Fruit fly (Drosophila melanogaster) whole organism, pupa: Measurements from ENCODE around the gene obst-H.

Source experiments
- CG10348 ChIP-seq: fragments of 200-800 bp; sonication (Bioruptor generic); IDR thresholded peaks from 2 replicates; pipeline ENCODE4 v1.3.6; 2022; ENCODE audit warnings: missing biosample characterization, missing genetic modification characterization
- CG12605 ChIP-seq: fragments of 200-800 bp; sonication (Bioruptor generic); IDR thresholded peaks from 2 replicates; pipeline ENCODE4 v1.3.6; 2022; ENCODE audit warnings: missing biosample characterization, missing genetic modification characterization
- CG13204 ChIP-seq: fragments of 200-800 bp; sonication (Bioruptor generic); optimal IDR thresholded peaks from 2 replicates; lab custom pipeline; 2018; ENCODE audit warnings: missing biosample characterization, mild to moderate bottlenecking, missing genetic modification characterization, moderate library complexity
- CG14655 ChIP-seq: fragments of 200-800 bp; sonication (Bioruptor generic); optimal IDR thresholded peaks from 3 replicates; lab custom pipeline; 2017; ENCODE audit warnings: mild to moderate bottlenecking, missing biosample characterization, missing genetic modification reagents, missing genetic modification characterization
- CG15710 ChIP-seq: fragments of 200-800 bp; sonication (Bioruptor generic); optimal IDR thresholded peaks from 2 replicates; lab custom pipeline; 2018; ENCODE audit warnings: missing biosample characterization, mild to moderate bottlenecking, missing genetic modification characterization, moderate library complexity
- CG17806 ChIP-seq: fragments of 200-800 bp; sonication (Bioruptor generic); optimal IDR thresholded peaks from 2 replicates; lab custom pipeline; 2018; ENCODE audit warnings: missing biosample characterization, mild to moderate bottlenecking, missing genetic modification characterization, moderate library complexity
- CG32121 ChIP-seq: fragments of 200-800 bp; sonication (Bioruptor generic); IDR thresholded peaks from 2 replicates; pipeline ENCODE4 v1.3.6; 2022; ENCODE audit warnings: missing biosample characterization, missing genetic modification characterization
- CG34367 ChIP-seq: fragments of 200-800 bp; sonication (Bioruptor generic); optimal IDR thresholded peaks from 2 replicates; lab custom pipeline; 2018; ENCODE audit warnings: missing biosample characterization, mild to moderate bottlenecking, missing genetic modification characterization
- CG4496 ChIP-seq: fragments of 200-800 bp; sonication (Bioruptor generic); IDR thresholded peaks from 3 replicates; pipeline ENCODE4 v1.3.6; 2022; ENCODE audit warnings: missing biosample characterization, missing genetic modification characterization
- CG8159 ChIP-seq: fragments of 200-800 bp; sonication (Bioruptor generic); optimal IDR thresholded peaks from 3 replicates; lab custom pipeline; 2018; ENCODE audit warnings: missing biosample characterization, mild to moderate bottlenecking, missing genetic modification characterization, moderate library complexity
- CG8301 ChIP-seq: fragments of 200-800 bp; sonication (Bioruptor generic); optimal IDR thresholded peaks from 2 replicates; lab custom pipeline; 2018; ENCODE audit warnings: missing biosample characterization, mild to moderate bottlenecking, missing genetic modification characterization
- CG9948 ChIP-seq: fragments of 200-800 bp; sonication (Bioruptor generic); optimal IDR thresholded peaks from 2 replicates; lab custom pipeline; 2018; ENCODE audit warnings: missing biosample characterization, mild to moderate bottlenecking, missing genetic modification characterization, moderate library complexity
- D1 ChIP-seq: fragments of 200-800 bp; sonication (Bioruptor generic); optimal IDR thresholded peaks from 2 replicates; lab custom pipeline; 2018; ENCODE audit warnings: missing biosample characterization, mild to moderate bottlenecking, missing genetic modification characterization, moderate library complexity
- EcR ChIP-seq: fragments of 200-800 bp; sonication (Bioruptor generic); optimal IDR thresholded peaks from 3 replicates; lab custom pipeline; 2019; ENCODE audit warnings: missing biosample characterization, missing genetic modification characterization, mild to moderate bottlenecking, moderate library complexity, missing genetic modification reagents
- Ets98B ChIP-seq: fragments of 200-800 bp; sonication (Bioruptor generic); IDR thresholded peaks from 2 replicates; pipeline ENCODE4 v1.3.6; 2022; ENCODE audit warnings: missing biosample characterization, missing genetic modification characterization
- Pif1A ChIP-seq: fragments of 200-800 bp; sonication (Bioruptor generic); optimal IDR thresholded peaks from 3 replicates; lab custom pipeline; 2016; ENCODE audit warnings: missing biosample characterization, missing genetic modification characterization
- Pif1B ChIP-seq: fragments of 200-800 bp; sonication (Bioruptor generic); optimal IDR thresholded peaks from 3 replicates; lab custom pipeline; 2016; ENCODE audit warnings: missing biosample characterization, missing genetic modification characterization
- Snoo ChIP-seq: fragments of 200-800 bp; sonication (Bioruptor generic); optimal IDR thresholded peaks from 3 replicates; lab custom pipeline; 2017; ENCODE audit warnings: missing biosample characterization, mild to moderate bottlenecking, missing genetic modification characterization, inconsistent platforms
- fd96Ca ChIP-seq: fragments of 200-800 bp; sonication (Bioruptor generic); IDR thresholded peaks from 3 replicates; pipeline ENCODE4 v1.3.6; 2022; ENCODE audit warnings: missing biosample characterization, missing genetic modification characterization
- gl ChIP-seq: fragments of 200-800 bp; sonication (Bioruptor generic); optimal IDR thresholded peaks from 2 replicates; lab custom pipeline; 2018; ENCODE audit warnings: missing biosample characterization, mild to moderate bottlenecking, missing genetic modification characterization
- rn ChIP-seq: fragments of 200-800 bp; sonication (Bioruptor generic); IDR thresholded peaks from 2 replicates; pipeline ENCODE4 v1.3.6; 2022; ENCODE audit warnings: missing biosample characterization, missing genetic modification characterization

The obst-H gene

dm6 chr3L:15531423-15532325, 2.6 kb upstream of the obst-H start, which contains the start of gene CG43248:
CG43248 (minus strand) TSS chr3L:15531473.
- TF ChIP-seq CG14655 (GFP tag; lab: Kevin White, UChicago) (no peak), EcR (GFP tag; lab: Kevin White, UChicago) (no peak), rn (GFP tag; lab: Robert Waterston, UW) (no peak), CG13204 (GFP tag; lab: Kevin White, UChicago) (no peak), Pif1B (no peak), Pif1A (GFP tag; lab: Kevin White, UChicago) (no peak), CG34367 (tag; lab: Kevin White, UChicago) (no peak), CG9948 (tag; lab: Kevin White, UChicago) (no peak), Snoo (tag; lab: Kevin White, UChicago) (no peak)

dm6 chr3L:15530638-15531225, 1.7 kb upstream of the obst-H start:
- TF ChIP-seq gl (tag; lab: Kevin White, UChicago) (peak; percentile 30), EcR (GFP tag; lab: Kevin White, UChicago) (peak; percentile 23), fd96Ca (no peak), CG14655 (GFP tag; lab: Kevin White, UChicago) (no peak)

DNA sequence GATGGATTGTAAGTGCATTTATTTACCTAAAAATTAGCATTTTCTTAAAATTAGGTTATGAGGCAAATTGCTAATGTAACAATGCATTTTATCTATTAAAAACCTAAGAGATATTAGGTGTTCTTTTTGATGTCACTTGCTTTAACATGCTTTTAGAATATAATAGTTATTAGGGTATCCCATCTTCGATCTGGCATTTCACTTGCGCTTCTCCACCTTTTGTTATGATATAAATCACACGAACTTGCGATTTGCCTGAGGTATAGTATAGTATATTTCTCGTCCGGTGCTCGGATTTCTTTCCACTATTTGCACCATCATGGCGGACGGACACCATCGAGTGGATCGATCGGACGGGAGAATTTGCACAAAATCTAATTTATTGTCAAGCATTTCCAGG, 1.0 kb upstream of the obst-H start:
- no peak for TF ChIP-seq CG8159
- TF ChIP-seq CG12605: no peak
- TF ChIP-seq CG9948 (tag; lab: Kevin White, UChicago): no peak
- no peak for TF ChIP-seq D1 (tag; lab: Kevin White, UChicago)
- TF ChIP-seq, all 21 proteins: peak for 0

dm6 chr3L:15528096-15528495, 947 bp downstream of the obst-H start, which contains the start of gene CG42728:
CG42728 (minus strand) TSS chr3L:15528196.
- TF ChIP-seq Pif1B (no peak), Ets98B (GFP tag; lab: Robert Waterston, UW) (no peak), CG4496 (GFP tag; lab: Robert Waterston, UW) (no peak), CG8159 (no peak), fd96Ca (no peak), Pif1A (GFP tag; lab: Kevin White, UChicago) (no peak), CG34367 (tag; lab: Kevin White, UChicago) (no peak), D1 (tag; lab: Kevin White, UChicago) (no peak), CG14655 (GFP tag; lab: Kevin White, UChicago) (no peak), rn (GFP tag; lab: Robert Waterston, UW) (no peak), CG13204 (GFP tag; lab: Kevin White, UChicago) (no peak), CG9948 (tag; lab: Kevin White, UChicago) (no peak), CG32121 (GFP tag; lab: Robert Waterston, UW) (no peak), Snoo (tag; lab: Kevin White, UChicago) (no peak), CG15710 (tag; lab: Kevin White, UChicago) (no peak), CG12605 (no peak), CG8301 (tag; lab: Kevin White, UChicago) (no peak), EcR (GFP tag; lab: Kevin White, UChicago) (no peak), CG10348 (no peak)

- no peak for TF ChIP-seq Pif1A (GFP tag; lab: Kevin White, UChicago)
- TF ChIP-seq gl (tag; lab: Kevin White, UChicago): no peak
- TF ChIP-seq CG9948 (tag; lab: Kevin White, UChicago): no peak
- no peak for TF ChIP-seq CG13204 (GFP tag; lab: Kevin White, UChicago)
- no peak for TF ChIP-seq rn (GFP tag; lab: Robert Waterston, UW)
- no peak for TF ChIP-seq CG10348
- TF ChIP-seq, all 21 proteins: peak for 0
Observed at dm6 chr3L:15527416-15527815, 1.6 kb downstream of the obst-H start, which contains the start of gene CG42729. CG42729 (minus strand) TSS chr3L:15527516.

- no peak for TF ChIP-seq D1 (tag; lab: Kevin White, UChicago)
- TF ChIP-seq CG15710 (tag; lab: Kevin White, UChicago): no peak
- TF ChIP-seq CG13204 (GFP tag; lab: Kevin White, UChicago): no peak
Observed at dm6 chr3L:15526712-15527111, 2.3 kb downstream of the obst-H start, which contains the start of gene CG33985. CG33985 (minus strand) TSS chr3L:15526812.

DNA sequence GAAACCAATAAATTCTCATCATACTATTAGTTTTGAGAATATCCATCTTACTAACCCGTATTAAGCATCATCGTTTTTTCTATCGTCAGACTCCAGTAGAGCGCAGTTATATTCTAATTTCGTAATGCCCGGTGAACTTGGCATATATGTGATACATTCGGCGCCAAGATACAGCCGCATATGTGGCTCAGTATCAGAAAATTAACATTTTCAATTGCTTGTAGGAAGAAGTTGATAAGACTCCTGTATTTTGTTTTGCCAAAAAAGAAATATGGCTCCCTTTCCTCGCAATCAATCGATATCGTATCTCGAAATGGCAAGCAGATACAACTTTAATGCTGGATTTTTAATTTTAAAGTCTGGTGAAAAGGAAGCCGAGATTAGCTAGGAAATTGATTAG, 3.9 kb downstream of the obst-H start, which contains the start of gene CG33986:
Gene CG33986, minus strand, starts transcription at position 101 of the 400 bp plus-strand sequence.
- TF ChIP-seq CG9948 (tag; lab: Kevin White, UChicago) (no peak), Pif1A (GFP tag; lab: Kevin White, UChicago) (no peak), EcR (GFP tag; lab: Kevin White, UChicago) (no peak), Ets98B (GFP tag; lab: Robert Waterston, UW) (no peak), CG8301 (tag; lab: Kevin White, UChicago) (no peak), rn (GFP tag; lab: Robert Waterston, UW) (no peak), CG10348 (no peak), CG32121 (GFP tag; lab: Robert Waterston, UW) (no peak), Pif1B (no peak), CG34367 (tag; lab: Kevin White, UChicago) (no peak), CG8159 (no peak), D1 (tag; lab: Kevin White, UChicago) (no peak), fd96Ca (no peak), CG12605 (no peak), CG13204 (GFP tag; lab: Kevin White, UChicago) (no peak), CG15710 (tag; lab: Kevin White, UChicago) (no peak), gl (tag; lab: Kevin White, UChicago) (no peak), CG17806 (tag; lab: Kevin White, UChicago) (no peak), CG14655 (GFP tag; lab: Kevin White, UChicago) (no peak), CG4496 (GFP tag; lab: Robert Waterston, UW) (no peak)
